Fruit fly (Drosophila melanogaster) whole organism, embryonic: ENCODE measurements around the gene Ttc19.

ENCODE experiments used
- CG10209 ChIP-seq: fragments of 200-800 bp; sonication (Bioruptor generic); optimal IDR thresholded peaks from 3 replicates; lab custom pipeline; 2017; ENCODE audit warnings: missing biosample characterization, mild to moderate bottlenecking, missing genetic modification characterization, missing genetic modification reagents
- CG10543 ChIP-seq: fragments of 200-800 bp; sonication (Bioruptor generic); optimal IDR thresholded peaks from 3 replicates; lab custom pipeline; 2017; ENCODE audit warnings: missing biosample characterization, mild to moderate bottlenecking, missing genetic modification characterization, moderate library complexity
- CG10959 ChIP-seq: fragments of 200-800 bp; sonication (Bioruptor generic); IDR thresholded peaks from 2 replicates; pipeline ENCODE4 v1.3.6; 2022; ENCODE audit warnings: missing biosample characterization, missing genetic modification characterization
- CG12155 ChIP-seq: fragments of 200-800 bp; sonication (Bioruptor generic); optimal IDR thresholded peaks from 3 replicates; lab custom pipeline; 2016; ENCODE audit warnings: missing biosample characterization, missing genetic modification characterization
- CG12299 ChIP-seq: fragments of 200-800 bp; sonication (Bioruptor generic); optimal IDR thresholded peaks from 2 replicates; lab custom pipeline; 2018; ENCODE audit warnings: missing biosample characterization, mild to moderate bottlenecking, missing genetic modification characterization
- CG12942 ChIP-seq: fragments of 200-800 bp; sonication (Bioruptor generic); optimal IDR thresholded peaks from 3 replicates; lab custom pipeline; 2016; ENCODE audit warnings: missing biosample characterization, missing genetic modification characterization
- CG13123 ChIP-seq: fragments of 200-800 bp; sonication (Bioruptor generic); optimal IDR thresholded peaks from 2 replicates; lab custom pipeline; 2016; ENCODE audit warnings: missing biosample characterization, missing genetic modification characterization
- CG13424 ChIP-seq: fragments of 200-800 bp; sonication (Bioruptor generic); optimal IDR thresholded peaks from 2 replicates; lab custom pipeline; 2019; ENCODE audit warnings: missing biosample characterization, mild to moderate bottlenecking, missing genetic modification characterization, moderate library complexity
- CG14710 ChIP-seq: fragments of 200-800 bp; sonication (Bioruptor generic); optimal IDR thresholded peaks from 3 replicates; lab custom pipeline; 2019; ENCODE audit warnings: missing biosample characterization, mild to moderate bottlenecking, missing genetic modification characterization, moderate library complexity
- CG17361 ChIP-seq: fragments of 200-800 bp; sonication (Bioruptor generic); IDR thresholded peaks from 3 replicates; pipeline ENCODE4 v1.3.6; 2022; ENCODE audit warnings: missing biosample characterization, missing genetic modification characterization
- CG18262 ChIP-seq: fragments of 200-800 bp; optimal IDR thresholded peaks from 3 replicates; lab custom pipeline; 2019; ENCODE audit warnings: missing biosample characterization, mild to moderate bottlenecking, missing genetic modification characterization, moderate library complexity
- CG2678 ChIP-seq: fragments of 200-800 bp; sonication (Bioruptor generic); optimal IDR thresholded peaks from 3 replicates; lab custom pipeline; 2019; ENCODE audit warnings: missing biosample characterization, mild to moderate bottlenecking, missing genetic modification characterization, moderate library complexity
- CG31441 ChIP-seq: fragments of 200-800 bp; sonication (Bioruptor generic); IDR thresholded peaks from 2 replicates; pipeline ENCODE4 v1.3.6; 2022; ENCODE audit warnings: missing biosample characterization, missing genetic modification characterization
- CG4730 ChIP-seq: fragments of 200-800 bp; sonication (Bioruptor generic); IDR thresholded peaks from 2 replicates; pipeline ENCODE4 v1.3.6; 2022; ENCODE audit warnings: missing biosample characterization, missing genetic modification characterization
- CG5180 ChIP-seq: fragments of 200-800 bp; sonication (Bioruptor generic); optimal IDR thresholded peaks from 3 replicates; lab custom pipeline; 2017; ENCODE audit warnings: missing biosample characterization, missing genetic modification characterization, mild to moderate bottlenecking, moderate library complexity, missing genetic modification reagents
- CG5245 ChIP-seq: fragments of 200-800 bp; sonication (Bioruptor generic); optimal IDR thresholded peaks from 3 replicates; lab custom pipeline; 2016; ENCODE audit warnings: missing biosample characterization, missing genetic modification characterization
- CG8089 ChIP-seq: fragments of 200-800 bp; sonication (Bioruptor generic); optimal IDR thresholded peaks from 3 replicates; lab custom pipeline; 2016; ENCODE audit warnings: missing biosample characterization, missing genetic modification characterization
- CG9437 ChIP-seq: fragments of 200-800 bp; sonication (Bioruptor generic); optimal IDR thresholded peaks from 2 replicates; lab custom pipeline; 2018; ENCODE audit warnings: missing biosample characterization, mild to moderate bottlenecking, missing genetic modification characterization
- Ets97D ChIP-seq: fragments of 200-800 bp; sonication (Bioruptor generic); optimal IDR thresholded peaks from 3 replicates; lab custom pipeline; 2016; ENCODE audit warnings: missing biosample characterization, missing genetic modification characterization
- Hr78 ChIP-seq, 2 experiments: fragments of 200-800 bp in 1 of 2; fragments of >200 bp in 1 of 2; sonication (Bioruptor generic) in 1 of 2; optimal IDR thresholded peaks; 2 replicates each; lab custom pipeline; 2017 to 2019; ENCODE audit warnings: missing biosample characterization in 2 of 2, missing genetic modification characterization in 2 of 2, mild to moderate bottlenecking in 1 of 2, moderate library complexity in 1 of 2
- Mad ChIP-seq: fragments of 200-800 bp; sonication (Bioruptor generic); optimal IDR thresholded peaks from 2 replicates; lab custom pipeline; 2016; ENCODE audit warnings: missing biosample characterization, missing genetic modification characterization
- Mes4 ChIP-seq: fragments of 200-800 bp; sonication (Bioruptor generic); optimal IDR thresholded peaks from 2 replicates; lab custom pipeline; 2016; ENCODE audit warnings: missing biosample characterization, missing genetic modification characterization
- Myb ChIP-seq: fragments of 200-800 bp; sonication (Bioruptor generic); optimal IDR thresholded peaks from 2 replicates; lab custom pipeline; 2016; ENCODE audit warnings: missing biosample characterization, missing genetic modification characterization
- NK7.1 ChIP-seq: fragments of 200-800 bp; sonication (Bioruptor generic); optimal IDR thresholded peaks from 3 replicates; lab custom pipeline; 2016; ENCODE audit warnings: missing biosample characterization, missing genetic modification characterization
- Nf-YB ChIP-seq: fragments of 200-800 bp; sonication (Bioruptor generic); optimal IDR thresholded peaks from 3 replicates; lab custom pipeline; 2019; ENCODE audit warnings: missing biosample characterization, mild to moderate bottlenecking, missing genetic modification characterization, moderate library complexity
- Oaz ChIP-seq: fragments of 200-800 bp; sonication (Bioruptor generic); IDR thresholded peaks from 2 replicates; pipeline ENCODE4 v1.3.6; 2022; ENCODE audit warnings: missing biosample characterization, missing genetic modification characterization
- Rfx ChIP-seq: fragments of 200-800 bp; sonication (Bioruptor generic); IDR thresholded peaks from 2 replicates; pipeline ENCODE4 v1.3.6; 2022; ENCODE audit warnings: missing biosample characterization, missing genetic modification characterization
- Rx ChIP-seq: fragments of 200-800 bp; sonication (Bioruptor generic); IDR thresholded peaks from 2 replicates; pipeline ENCODE4 v1.3.6; 2022; ENCODE audit warnings: missing biosample characterization, missing genetic modification characterization
- Sin3A ChIP-seq: fragments of >200 bp; optimal IDR thresholded peaks from 2 replicates; lab custom pipeline; 2018
- Sox102F ChIP-seq: fragments of 200-800 bp; sonication (Bioruptor generic); optimal IDR thresholded peaks from 2 replicates; lab custom pipeline; 2018; ENCODE audit warnings: missing biosample characterization, mild to moderate bottlenecking, missing genetic modification characterization, moderate library complexity
- TFAM ChIP-seq: fragments of 200-800 bp; sonication (Bioruptor generic); optimal IDR thresholded peaks from 2 replicates; lab custom pipeline; 2017; ENCODE audit warnings: missing biosample characterization, missing genetic modification characterization, inconsistent platforms
- Tbp ChIP-seq: fragments of >200 bp; optimal IDR thresholded peaks from 2 replicates; lab custom pipeline; 2018; ENCODE audit warnings: missing biosample characterization, missing genetic modification characterization
- Trl ChIP-seq, 3 experiments: fragments of >200 bp in 2 of 3; fragments of 200-800 bp in 1 of 3; sonication (Bioruptor generic) in 1 of 3; optimal IDR thresholded peaks; 2 replicates in 1 of 3; 3 replicates in 2 of 3; lab custom pipeline; 2016 to 2017; ENCODE audit warnings: missing biosample characterization in 1 of 3, missing genetic modification characterization in 1 of 3
- ab ChIP-seq: fragments of 200-800 bp; sonication (Bioruptor generic); optimal IDR thresholded peaks from 2 replicates; lab custom pipeline; 2016; ENCODE audit warnings: missing biosample characterization, missing genetic modification characterization
- ac ChIP-seq: fragments of 200-800 bp; sonication (Bioruptor generic); optimal IDR thresholded peaks from 3 replicates; lab custom pipeline; 2017; ENCODE audit warnings: missing biosample characterization, mild to moderate bottlenecking, missing genetic modification characterization
- aop ChIP-seq: fragments of 200-800 bp; sonication (Bioruptor generic); IDR thresholded peaks from 2 replicates; pipeline ENCODE4 v1.3.6; 2022; ENCODE audit warnings: missing biosample characterization, missing genetic modification characterization
- cato ChIP-seq: fragments of 200-800 bp; sonication (Bioruptor generic); optimal IDR thresholded peaks from 2 replicates; lab custom pipeline; 2016; ENCODE audit warnings: missing biosample characterization, missing genetic modification characterization, borderline replicate concordance
- corto ChIP-seq: fragments of 200-800 bp; sonication (Bioruptor generic); optimal IDR thresholded peaks from 2 replicates; lab custom pipeline; 2016; ENCODE audit warnings: missing biosample characterization, mild to moderate bottlenecking, missing genetic modification characterization, moderate library complexity
- emc ChIP-seq: fragments of 200-800 bp; sonication (Bioruptor generic); optimal IDR thresholded peaks from 2 replicates; lab custom pipeline; 2016; ENCODE audit warnings: missing biosample characterization, missing genetic modification characterization
- gcm2 ChIP-seq: fragments of 200-800 bp; sonication (Bioruptor generic); optimal IDR thresholded peaks from 2 replicates; lab custom pipeline; 2016; ENCODE audit warnings: missing biosample characterization, missing genetic modification characterization
- lbe ChIP-seq: fragments of 200-800 bp; sonication (Bioruptor generic); optimal IDR thresholded peaks from 2 replicates; lab custom pipeline; 2016; ENCODE audit warnings: missing biosample characterization, mild to moderate bottlenecking, missing genetic modification characterization
- lilli ChIP-seq: fragments of 200-800 bp; sonication (Bioruptor generic); optimal IDR thresholded peaks from 3 replicates; lab custom pipeline; 2016; ENCODE audit warnings: missing biosample characterization, missing genetic modification characterization
- nmo ChIP-seq: fragments of 200-800 bp; sonication (Bioruptor generic); optimal IDR thresholded peaks from 2 replicates; lab custom pipeline; 2018; ENCODE audit warnings: missing biosample characterization, mild to moderate bottlenecking, missing genetic modification characterization, moderate library complexity
- otp ChIP-seq: fragments of 200-800 bp; sonication (Bioruptor generic); IDR thresholded peaks from 3 replicates; pipeline ENCODE4, ENCODE4 v1.3.6; 2022; ENCODE audit warnings: missing biosample characterization, missing genetic modification characterization
- pb ChIP-seq: fragments of 200-800 bp; sonication (Bioruptor generic); optimal IDR thresholded peaks from 3 replicates; lab custom pipeline; 2016; ENCODE audit warnings: missing biosample characterization, missing genetic modification characterization
- sc ChIP-seq, 3 experiments: fragments of >200 bp in 2 of 3; fragments of 200-800 bp in 1 of 3; sonication (Bioruptor generic) in 1 of 3; optimal IDR thresholded peaks; 2 replicates in 2 of 3; 3 replicates in 1 of 3; lab custom pipeline; 2017; ENCODE audit warnings: mild to moderate bottlenecking in 1 of 3, missing biosample characterization in 1 of 3, missing genetic modification characterization in 1 of 3, missing genetic modification reagents in 1 of 3
- slp2 ChIP-seq: fragments of 200-800 bp; sonication (Bioruptor generic); optimal IDR thresholded peaks from 2 replicates; lab custom pipeline; 2016; ENCODE audit warnings: missing biosample characterization, missing genetic modification characterization
- sna ChIP-seq: fragments of 200-800 bp; sonication (Bioruptor generic); IDR thresholded peaks from 2 replicates; pipeline ENCODE4 v1.3.6; 2022; ENCODE audit warnings: missing biosample characterization, missing genetic modification characterization; ENCODE audit not compliant: partially characterized antibody
- tup ChIP-seq: fragments of 200-800 bp; sonication (Bioruptor generic); optimal IDR thresholded peaks from 2 replicates; lab custom pipeline; 2016; ENCODE audit warnings: missing biosample characterization, mild to moderate bottlenecking, missing genetic modification characterization, moderate library complexity
- wek ChIP-seq: fragments of 200-800 bp; sonication (Bioruptor generic); optimal IDR thresholded peaks from 3 replicates; lab custom pipeline; 2018; ENCODE audit warnings: missing biosample characterization, mild to moderate bottlenecking, missing genetic modification characterization, moderate library complexity

The Ttc19 gene

dm6 chr2L:19053860-19054515 is 9.0 kb upstream of the Ttc19 start, which contains the start of gene CG10492 (continued):
- TF ChIP-seq ab (GFP tag; lab: Kevin White, UChicago) (no peak), Sox102F (GFP tag; lab: Kevin White, UChicago) (no peak), sc (optimal IDR thresholded peaks at IDR 0.05; lab: Kevin White, UChicago) (no peak), sc (GFP tag; optimal IDR thresholded peaks at IDR 0.05; lab: Kevin White, UChicago) (no peak), Trl (optimal IDR thresholded peaks at IDR 0.05; lab: Kevin White, UChicago) (no peak), Trl (GFP tag; optimal IDR thresholded peaks at IDR 0.05; lab: Kevin White, UChicago) (no peak), emc (no peak), Sin3A (lab: Kevin White, UChicago) (peak; percentile 88), tup (GFP tag; lab: Kevin White, UChicago) (no peak), CG14710 (tag; lab: Kevin White, UChicago) (peak; percentile 87), ac (GFP tag; lab: Kevin White, UChicago) (no peak), lilli (GFP tag; lab: Kevin White, UChicago) (no peak), CG10959 (GFP tag; lab: Robert Waterston, UW) (no peak), Hr78 (GFP tag; optimal IDR thresholded peaks at IDR 0.05; lab: Kevin White, UChicago) (no peak), Tbp (GFP tag; lab: Kevin White, UChicago) (no peak), corto (GFP tag; lab: Kevin White, UChicago) (no peak), CG12299 (tag; lab: Kevin White, UChicago) (no peak), sna (no peak), Rfx (GFP tag; lab: Robert Waterston, UW) (peak; percentile 27; the same call in 1 of the 2 replicates), pb (GFP tag; lab: Kevin White, UChicago) (no peak), CG10209 (GFP tag; lab: Kevin White, UChicago) (no peak), CG31441 (GFP tag; lab: Robert Waterston, UW) (no peak), cato (no peak), CG13424 (no peak), Ets97D (GFP tag; lab: Kevin White, UChicago) (peak; percentile 65), gcm2 (GFP tag; lab: Kevin White, UChicago) (no peak), wek (GFP tag; lab: Kevin White, UChicago) (no peak), Myb (GFP tag; lab: Kevin White, UChicago) (peak; percentile 53), Rx (GFP tag; lab: Robert Waterston, UW) (no peak), CG18262 (tag; lab: Kevin White, UChicago) (no peak), CG13123 (GFP tag; lab: Kevin White, UChicago) (no peak), CG17361 (peak; percentile 23; the same call in 1 of the 3 replicates), otp (GFP tag; lab: Robert Waterston, UW) (no peak), CG10543 (GFP tag; lab: Kevin White, UChicago) (peak; percentile 28), CG4730 (GFP tag; lab: Robert Waterston, UW) (no peak), NK7.1 (no peak), slp2 (no peak), CG9437 (GFP tag; lab: Kevin White, UChicago) (no peak), nmo (GFP tag; lab: Kevin White, UChicago) (peak; percentile 45), CG12942 (no peak), Mes4 (GFP tag; lab: Kevin White, UChicago) (no peak), CG5245 (GFP tag; lab: Kevin White, UChicago) (no peak), CG8089 (no peak), TFAM (no peak), CG12155 (GFP tag; lab: Kevin White, UChicago) (peak; percentile 100), Mad (GFP tag; lab: Kevin White, UChicago) (no peak), aop (GFP tag; lab: Robert Waterston, UW) (no peak), Oaz (no peak), Nf-YB (GFP tag; lab: Kevin White, UChicago) (no peak), CG2678 (no peak), CG5180 (GFP tag; lab: Kevin White, UChicago) (no peak), lbe (GFP tag; lab: Kevin White, UChicago) (no peak)
